Worm (Caenorhabditis elegans) whole organism, early embryonic: ENCODE data around the gene tag-321.

Experiments
- B0310.2 ChIP-seq: sonication (generic microtip); optimal IDR thresholded peaks from 2 replicates; lab custom pipeline; 2016; ENCODE audit warnings: mild to moderate bottlenecking, missing genetic modification characterization, missing compliant biosample characterization
- F13C5.2 ChIP-seq: sonication (generic microtip); optimal IDR thresholded peaks from 2 replicates; lab custom pipeline; 2017; ENCODE audit warnings: mild to moderate bottlenecking, missing genetic modification characterization, inconsistent platforms, missing compliant biosample characterization
- ama-1 ChIP-seq: fragments of 150-350 bp; optimal IDR thresholded peaks from 2 replicates; lab custom pipeline; 2014
- ceh-13 ChIP-seq: fragments of 200-800 bp; sonication (Bioruptor generic); optimal IDR thresholded peaks from 2 replicates; lab custom pipeline; 2018; ENCODE audit warnings: mild to moderate bottlenecking, missing genetic modification characterization, missing compliant biosample characterization
- ceh-36 ChIP-seq: sonication (generic microtip); optimal IDR thresholded peaks from 2 replicates; lab custom pipeline; 2016; ENCODE audit warnings: missing genetic modification characterization, inconsistent platforms, missing compliant biosample characterization
- ets-7 ChIP-seq: sonication (generic microtip); optimal IDR thresholded peaks from 2 replicates; lab custom pipeline; 2016; ENCODE audit warnings: missing genotype, missing genetic modification characterization, missing compliant biosample characterization
- flt-1 ChIP-seq: fragments of 200-800 bp; sonication (Bioruptor generic); IDR thresholded peaks from 2 replicates; pipeline ENCODE4 v1.3.6; 2022; ENCODE audit warnings: missing genetic modification characterization, missing compliant biosample characterization
- hmbx-1 ChIP-seq: sonication (generic microtip); optimal IDR thresholded peaks from 2 replicates; lab custom pipeline; 2016; ENCODE audit warnings: mild to moderate bottlenecking, missing genetic modification characterization, missing compliant biosample characterization
- hnd-1 ChIP-seq: sonication (generic microtip); optimal IDR thresholded peaks from 2 replicates; lab custom pipeline; 2016; ENCODE audit warnings: missing genetic modification characterization, missing compliant biosample characterization
- scrt-1 ChIP-seq: fragments of 200-800 bp; sonication (Bioruptor generic); IDR thresholded peaks from 2 replicates; pipeline ENCODE4 v1.3.6; 2022; ENCODE audit warnings: missing genetic modification characterization, missing compliant biosample characterization
- sea-1 ChIP-seq: fragments of 200-800 bp; sonication (Bioruptor generic); conservative IDR thresholded peaks from 2 replicates; pipeline ENCODE4 v1.3.6; 2022; ENCODE audit warnings: missing genetic modification characterization, missing compliant biosample characterization
- tbx-37 ChIP-seq: fragments of 200-800 bp; sonication (Bioruptor generic); conservative IDR thresholded peaks from 2 replicates; pipeline ENCODE4 v1.3.6; 2022; ENCODE audit warnings: missing genetic modification reagents, missing genetic modification characterization, missing compliant biosample characterization
- tra-4 ChIP-seq: sonication (generic microtip); optimal IDR thresholded peaks from 2 replicates; lab custom pipeline; 2017; ENCODE audit warnings: missing genetic modification characterization, missing compliant biosample characterization

- TF ChIP-seq tbx-37: no peak
- TF ChIP-seq sea-1 (GFP tag; lab: Robert Waterston, UW): no peak
- TF ChIP-seq flt-1 (GFP tag; lab: Robert Waterston, UW): no peak
- no peak for TF ChIP-seq ama-1 (lab: Kevin White, UChicago)
- TF ChIP-seq scrt-1 (GFP tag; lab: Robert Waterston, UW): no peak
- TF ChIP-seq ets-7: no peak
- no peak for TF ChIP-seq hnd-1 (tag; lab: Kevin White, UChicago)
- no peak for TF ChIP-seq tra-4 (tag; lab: Kevin White, UChicago)
- no peak for TF ChIP-seq ceh-13 (GFP tag; lab: Kevin White, UChicago)
- no peak for TF ChIP-seq hmbx-1 (tag; lab: Kevin White, UChicago)
- TF ChIP-seq ceh-36: no peak
- no peak for TF ChIP-seq F13C5.2 (tag; lab: Kevin White, UChicago)
- no peak for TF ChIP-seq B0310.2 (tag; lab: Kevin White, UChicago)
Observed at ce11 chrIV:7829275-7829938, 45.8 kb upstream of the tag-321 start, which contains the start of gene C06A6.4.
